Fruit fly (Drosophila melanogaster) whole organism, embryonic: ENCODE data around the gene DCTN6-p27.

Experiments used
- CG10959 ChIP-seq: fragments of 200-800 bp; sonication (Bioruptor generic); IDR thresholded peaks from 2 replicates; pipeline ENCODE4 v1.3.6; 2022; ENCODE audit warnings: missing biosample characterization, missing genetic modification characterization
- CG12071 ChIP-seq: fragments of 200-800 bp; sonication (Bioruptor generic); optimal IDR thresholded peaks from 3 replicates; lab custom pipeline; 2018; ENCODE audit warnings: missing biosample characterization, mild to moderate bottlenecking, missing genetic modification characterization
- CG12769 ChIP-seq: fragments of 200-800 bp; sonication (Bioruptor generic); optimal IDR thresholded peaks from 2 replicates; lab custom pipeline; 2019; ENCODE audit warnings: missing biosample characterization, mild to moderate bottlenecking, missing genetic modification characterization, moderate library complexity
- CG13894 ChIP-seq: fragments of 200-800 bp; sonication (Bioruptor generic); optimal IDR thresholded peaks from 3 replicates; lab custom pipeline; 2018; ENCODE audit warnings: missing biosample characterization, mild to moderate bottlenecking, missing genetic modification characterization, moderate library complexity
- CG14441 ChIP-seq: fragments of 200-800 bp; sonication (Bioruptor generic); IDR thresholded peaks from 2 replicates; pipeline ENCODE4 v1.3.6; 2022; ENCODE audit warnings: missing biosample characterization, missing genetic modification characterization
- CG14667 ChIP-seq: fragments of 200-800 bp; sonication (Bioruptor generic); IDR thresholded peaks from 2 replicates; pipeline ENCODE4 v1.3.6; 2022; ENCODE audit warnings: missing biosample characterization, missing genetic modification characterization
- CG15514 ChIP-seq: fragments of 200-800 bp; sonication (Bioruptor generic); optimal IDR thresholded peaks from 3 replicates; lab custom pipeline; 2017; ENCODE audit warnings: missing biosample characterization, missing genetic modification characterization, mild to moderate bottlenecking, moderate library complexity, missing genetic modification reagents
- CG15601 ChIP-seq: fragments of 200-800 bp; sonication (Bioruptor generic); optimal IDR thresholded peaks from 3 replicates; lab custom pipeline; 2019; ENCODE audit warnings: missing biosample characterization, mild to moderate bottlenecking, missing genetic modification characterization, moderate library complexity
- CG17568 ChIP-seq: fragments of 200-800 bp; sonication (Bioruptor generic); optimal IDR thresholded peaks from 2 replicates; lab custom pipeline; 2018; ENCODE audit warnings: missing biosample characterization, mild to moderate bottlenecking, missing genetic modification characterization, moderate library complexity
- CG31441 ChIP-seq: fragments of 200-800 bp; sonication (Bioruptor generic); IDR thresholded peaks from 2 replicates; pipeline ENCODE4 v1.3.6; 2022; ENCODE audit warnings: missing biosample characterization, missing genetic modification characterization
- CG33213 ChIP-seq: fragments of 200-800 bp; sonication (Bioruptor generic); optimal IDR thresholded peaks from 3 replicates; lab custom pipeline; 2016; ENCODE audit warnings: missing biosample characterization, missing genetic modification characterization
- CG34422 ChIP-seq: fragments of 200-800 bp; sonication (Bioruptor generic); IDR thresholded peaks from 3 replicates; pipeline ENCODE4 v1.3.6; 2022; ENCODE audit warnings: missing biosample characterization, missing genetic modification characterization
- CG3726 ChIP-seq: fragments of 200-800 bp; sonication (Bioruptor generic); IDR thresholded peaks from 3 replicates; pipeline ENCODE4, ENCODE4 v1.3.6; 2022; ENCODE audit warnings: missing biosample characterization, missing genetic modification characterization
- CG3838 ChIP-seq: fragments of 200-800 bp; sonication (Bioruptor generic); optimal IDR thresholded peaks from 3 replicates; lab custom pipeline; 2016; ENCODE audit warnings: missing biosample characterization, missing genetic modification characterization
- CG4282 ChIP-seq: fragments of 200-800 bp; sonication (Bioruptor generic); optimal IDR thresholded peaks from 2 replicates; lab custom pipeline; 2016; ENCODE audit warnings: missing biosample characterization, missing genetic modification characterization
- CG6254 ChIP-seq: fragments of 200-800 bp; sonication (Bioruptor generic); optimal IDR thresholded peaks from 3 replicates; lab custom pipeline; 2017; ENCODE audit warnings: mild to moderate bottlenecking, missing biosample characterization, missing genetic modification reagents, missing genetic modification characterization
- CG6765 ChIP-seq: fragments of 200-800 bp; sonication (Bioruptor generic); optimal IDR thresholded peaks from 3 replicates; lab custom pipeline; 2017; ENCODE audit warnings: missing biosample characterization, mild to moderate bottlenecking, missing genetic modification characterization
- CG7372 ChIP-seq: fragments of 200-800 bp; sonication (Bioruptor generic); IDR thresholded peaks from 2 replicates; pipeline ENCODE4 v1.3.6; 2022; ENCODE audit warnings: missing biosample characterization, missing genetic modification characterization
- CG7839 ChIP-seq: fragments of 200-800 bp; sonication (Bioruptor generic); optimal IDR thresholded peaks from 3 replicates; lab custom pipeline; 2018; ENCODE audit warnings: missing biosample characterization, mild to moderate bottlenecking, missing genetic modification characterization, moderate library complexity
- CG7928 ChIP-seq: fragments of 200-800 bp; sonication (Bioruptor generic); optimal IDR thresholded peaks from 2 replicates; lab custom pipeline; 2017; ENCODE audit warnings: missing biosample characterization, mild to moderate bottlenecking, missing genetic modification characterization
- CG8924 ChIP-seq: fragments of 200-800 bp; optimal IDR thresholded peaks from 3 replicates; lab custom pipeline; 2019; ENCODE audit warnings: missing biosample characterization, mild to moderate bottlenecking, missing genetic modification characterization, moderate library complexity
- CG9876 ChIP-seq: fragments of 200-800 bp; sonication (Bioruptor generic); optimal IDR thresholded peaks from 2 replicates; lab custom pipeline; 2016; ENCODE audit warnings: missing biosample characterization, missing genetic modification characterization
- CoRest ChIP-seq: fragments of 200-800 bp; sonication (Bioruptor generic); optimal IDR thresholded peaks from 3 replicates; lab custom pipeline; 2018; ENCODE audit warnings: missing biosample characterization, mild to moderate bottlenecking, missing genetic modification characterization, moderate library complexity
- Dfd ChIP-seq, 2 experiments: fragments of >200 bp; optimal IDR thresholded peaks; 2 replicates each; lab custom pipeline; 2017; ENCODE audit warnings: missing biosample characterization in 2 of 2, missing genetic modification characterization in 2 of 2
- Dp ChIP-seq: fragments of 200-800 bp; sonication (Bioruptor generic); optimal IDR thresholded peaks from 2 replicates; lab custom pipeline; 2018; ENCODE audit warnings: missing biosample characterization, mild to moderate bottlenecking, missing genetic modification characterization, moderate library complexity
- HLHmδ ChIP-seq: fragments of 200-800 bp; sonication (Bioruptor generic); optimal IDR thresholded peaks from 2 replicates; lab custom pipeline; 2018; ENCODE audit warnings: missing biosample characterization, mild to moderate bottlenecking, missing genetic modification characterization, moderate library complexity
- Lpt ChIP-seq: fragments of >200 bp; optimal IDR thresholded peaks from 2 replicates; lab custom pipeline; 2018; ENCODE audit warnings: missing biosample characterization, missing genetic modification characterization
- NC2α ChIP-seq: fragments of 200-800 bp; sonication (Bioruptor generic); optimal IDR thresholded peaks from 2 replicates; lab custom pipeline; 2016; ENCODE audit warnings: missing biosample characterization, missing genetic modification characterization
- NFAT ChIP-seq: fragments of 200-800 bp; sonication (Bioruptor generic); IDR thresholded peaks from 2 replicates; pipeline ENCODE4 v1.3.6; 2022; ENCODE audit warnings: missing biosample characterization, missing genetic modification characterization
- Opbp ChIP-seq: fragments of 200-800 bp; sonication (Bioruptor generic); IDR thresholded peaks from 3 replicates; pipeline ENCODE4 v1.3.6; 2022; ENCODE audit warnings: missing biosample characterization, missing genetic modification characterization; ENCODE audit not compliant: partially characterized antibody
- Ssrp ChIP-seq: fragments of 200-800 bp; sonication (Bioruptor generic); optimal IDR thresholded peaks from 2 replicates; lab custom pipeline; 2018; ENCODE audit warnings: missing biosample characterization, mild to moderate bottlenecking, missing genetic modification characterization, moderate library complexity
- Xbp1 ChIP-seq: fragments of 200-800 bp; sonication (Bioruptor generic); optimal IDR thresholded peaks from 3 replicates; lab custom pipeline; 2016; ENCODE audit warnings: missing biosample characterization, mild to moderate bottlenecking, missing genetic modification characterization
- Xrp1 ChIP-seq: fragments of 200-800 bp; sonication (Bioruptor generic); IDR thresholded peaks from 2 replicates; pipeline ENCODE4 v1.3.6; 2022; ENCODE audit warnings: missing biosample characterization, missing genetic modification characterization
- ac ChIP-seq: fragments of 200-800 bp; sonication (Bioruptor generic); optimal IDR thresholded peaks from 3 replicates; lab custom pipeline; 2017; ENCODE audit warnings: missing biosample characterization, mild to moderate bottlenecking, missing genetic modification characterization
- ap ChIP-seq: fragments of 200-800 bp; sonication (Bioruptor generic); IDR thresholded peaks from 2 replicates; pipeline ENCODE4 v1.3.6; 2022; ENCODE audit warnings: missing biosample characterization, missing genetic modification characterization
- bcd ChIP-seq: fragments of 200-800 bp; sonication (Bioruptor generic); optimal IDR thresholded peaks from 2 replicates; lab custom pipeline; 2017; ENCODE audit warnings: missing biosample characterization, mild to moderate bottlenecking, missing genetic modification characterization
- br ChIP-seq: fragments of >200 bp; optimal IDR thresholded peaks from 2 replicates; lab custom pipeline; 2017
- chm ChIP-seq: fragments of 200-800 bp; sonication (Bioruptor generic); IDR thresholded peaks from 2 replicates; pipeline ENCODE4 v1.3.6; 2022; ENCODE audit warnings: missing biosample characterization, missing genetic modification characterization
- dm ChIP-seq: fragments of 200-800 bp; sonication (Bioruptor generic); optimal IDR thresholded peaks from 3 replicates; lab custom pipeline; 2016; ENCODE audit warnings: missing biosample characterization, missing genetic modification characterization
- gce ChIP-seq: fragments of 200-800 bp; sonication (Bioruptor generic); IDR thresholded peaks from 3 replicates; pipeline ENCODE4 v1.3.6; 2022; ENCODE audit warnings: missing biosample characterization, missing genetic modification characterization
- lov ChIP-seq, 2 experiments: fragments of 200-800 bp in 1 of 2; fragments of >200 bp in 1 of 2; sonication (Bioruptor generic) in 1 of 2; IDR thresholded peaks in 1 of 2; optimal IDR thresholded peaks in 1 of 2; 2 replicates in 1 of 2; 3 replicates in 1 of 2; pipeline versions ENCODE4 v1.3.6 to Lab custom; 2017 to 2022; ENCODE audit warnings: missing biosample characterization in 1 of 2, missing genetic modification characterization in 1 of 2
- nerfin-1 ChIP-seq: fragments of 200-800 bp; sonication (Bioruptor generic); optimal IDR thresholded peaks from 3 replicates; lab custom pipeline; 2019; ENCODE audit warnings: missing biosample characterization, mild to moderate bottlenecking, missing genetic modification characterization, moderate library complexity
- pita ChIP-seq: fragments of 200-800 bp; sonication (Bioruptor generic); optimal IDR thresholded peaks from 2 replicates; lab custom pipeline; 2017; ENCODE audit warnings: missing biosample characterization, mild to moderate bottlenecking, missing genetic modification characterization
- prd ChIP-seq, 3 experiments: fragments of >200 bp in 2 of 3; fragments of 200-800 bp in 1 of 3; sonication (Bioruptor generic) in 1 of 3; optimal IDR thresholded peaks in 2 of 3; IDR thresholded peaks in 1 of 3; 2 replicates in 2 of 3; 3 replicates in 1 of 3; pipeline versions ENCODE4 v1.3.6 to Lab custom; 2017 to 2022; ENCODE audit warnings: missing biosample characterization in 1 of 3, missing genetic modification characterization in 1 of 3
- pum ChIP-seq: fragments of 200-800 bp; sonication (Bioruptor generic); optimal IDR thresholded peaks from 2 replicates; lab custom pipeline; 2016; ENCODE audit warnings: missing biosample characterization, missing genetic modification characterization
- pzg ChIP-seq: fragments of 200-800 bp; sonication (Bioruptor generic); optimal IDR thresholded peaks from 3 replicates; lab custom pipeline; 2018; ENCODE audit warnings: missing biosample characterization, mild to moderate bottlenecking, missing genetic modification characterization, moderate library complexity
- schlank ChIP-seq: fragments of 200-800 bp; sonication (Bioruptor generic); optimal IDR thresholded peaks from 2 replicates; lab custom pipeline; 2018; ENCODE audit warnings: missing biosample characterization, mild to moderate bottlenecking, missing genetic modification characterization
- tna ChIP-seq: fragments of 200-800 bp; sonication (Bioruptor generic); IDR thresholded peaks from 2 replicates; pipeline ENCODE4 v1.3.6; 2022; ENCODE audit warnings: missing biosample characterization, missing genetic modification characterization; ENCODE audit not compliant: partially characterized antibody
- usp ChIP-seq: fragments of >200 bp; optimal IDR thresholded peaks from 2 replicates; lab custom pipeline; 2017; ENCODE audit warnings: missing biosample characterization, missing genetic modification characterization

The DCTN6-p27 gene

dm6 chr2L:19158005-19158666 is 26.0 kb downstream of the DCTN6-p27 start (continued):
- no peak for TF ChIP-seq CG6254 (GFP tag; lab: Kevin White, UChicago)
- no peak for TF ChIP-seq br
- no peak for TF ChIP-seq pum (GFP tag; lab: Kevin White, UChicago)
- TF ChIP-seq bcd = no peak
- TF ChIP-seq nerfin-1 (tag; lab: Kevin White, UChicago) = peak; percentile 50
- TF ChIP-seq Xbp1 = no peak
- no peak for TF ChIP-seq gce (GFP tag; lab: Robert Waterston, UW)
- TF ChIP-seq CG12769 (tag; lab: Kevin White, UChicago) = peak; percentile 71
- TF ChIP-seq usp (GFP tag; lab: Kevin White, UChicago) = no peak
- peak; percentile 20; the same call in 1 of the 2 replicates for TF ChIP-seq NFAT (GFP tag; lab: Robert Waterston, UW)
- TF ChIP-seq CG15601 = peak; percentile 5
- peak; percentile 77 for TF ChIP-seq chm
- TF ChIP-seq NC2α (GFP tag; lab: Kevin White, UChicago) = peak; percentile 0
- no peak for TF ChIP-seq prd (optimal IDR thresholded peaks at IDR 0.05; lab: Kevin White, UChicago)
- no peak for TF ChIP-seq prd (GFP tag; IDR thresholded peaks at IDR 0.05; lab: Robert Waterston, UW)
- TF ChIP-seq CG3838 (GFP tag; lab: Kevin White, UChicago) = no peak
- TF ChIP-seq HLHmδ = peak; percentile 66
- TF ChIP-seq CG6765 (GFP tag; lab: Kevin White, UChicago) = peak; percentile 73
- TF ChIP-seq CG13894 (tag; lab: Kevin White, UChicago) = peak; percentile 73
- no peak for TF ChIP-seq CG31441 (GFP tag; lab: Robert Waterston, UW)
- TF ChIP-seq CG14667 (GFP tag; lab: Robert Waterston, UW) = no peak
- TF ChIP-seq CG9876 (GFP tag; lab: Kevin White, UChicago) = no peak
- no peak for TF ChIP-seq tna (GFP tag; lab: Robert Waterston, UW)
- TF ChIP-seq CG7372 (GFP tag; lab: Robert Waterston, UW) = no peak
- TF ChIP-seq CG12071 = peak; percentile 53
- no peak for TF ChIP-seq lov (optimal IDR thresholded peaks at IDR 0.05; lab: Kevin White, UChicago)
- no peak for TF ChIP-seq lov (GFP tag; IDR thresholded peaks at IDR 0.05; lab: Robert Waterston, UW)
- TF ChIP-seq CG7928 (GFP tag; lab: Kevin White, UChicago) = no peak
- TF ChIP-seq Opbp = peak; percentile 44; the same call in 1 of the 3 replicates
- TF ChIP-seq pzg (GFP tag; lab: Kevin White, UChicago) = peak; percentile 6
- no peak for TF ChIP-seq CG4282 (GFP tag; lab: Kevin White, UChicago)
- no peak for TF ChIP-seq Lpt (GFP tag; lab: Kevin White, UChicago)
- TF ChIP-seq CG17568 (GFP tag; lab: Kevin White, UChicago) = peak; percentile 58
- TF ChIP-seq pita (GFP tag; lab: Kevin White, UChicago) = no peak
- no peak for TF ChIP-seq CG3726
- peak; percentile 22 for TF ChIP-seq CG7839 (tag; lab: Kevin White, UChicago)
- peak; percentile 62; the same call in 2 of the 3 replicates for TF ChIP-seq CG34422 (GFP tag; lab: Robert Waterston, UW)
- TF ChIP-seq CG10959 = no peak
- TF ChIP-seq CG14441 (GFP tag; lab: Robert Waterston, UW) = no peak
- TF ChIP-seq Xrp1 (GFP tag; lab: Robert Waterston, UW) = no peak
- peak; percentile 95 for TF ChIP-seq CG15514 (GFP tag; lab: Kevin White, UChicago)
- peak; percentile 14 for TF ChIP-seq schlank (tag; lab: Kevin White, UChicago)
- TF ChIP-seq Dfd (GFP tag; optimal IDR thresholded peaks at IDR 0.05; lab: Kevin White, UChicago) = no peak
- no peak for TF ChIP-seq Ssrp (tag; lab: Kevin White, UChicago)
- no peak for TF ChIP-seq ac
- peak; percentile 78 for TF ChIP-seq CG8924 (tag; lab: Kevin White, UChicago)
- TF ChIP-seq dm = peak; percentile 83
- no peak for TF ChIP-seq CoRest (tag; lab: Kevin White, UChicago)
- peak; percentile 40 for TF ChIP-seq CG33213
- TF ChIP-seq ap = no peak
- TF ChIP-seq Dp (GFP tag; lab: Kevin White, UChicago) = no peak
